Fruit fly (Drosophila melanogaster): ENCODE measurements around the gene CG42404.

CG42404 gene

dm6 chr3R:15249735-15250134 is at the start of gene CG42404:
TSS of gene CG42404 (plus strand) at chr3R:15250094.
- TF ChIP-seq fd96Ca (GFP tag; IDR thresholded peaks at IDR 0.05), result no peak
- TF ChIP-seq D1 (tag; optimal IDR thresholded peaks at IDR 0.05), result no peak

- TF ChIP-seq CG4496 (GFP tag; IDR thresholded peaks at IDR 0.05) (peak; percentile 28; the same call in 1 of the 3 replicates), CG12605 (GFP tag; IDR thresholded peaks at IDR 0.05) (no peak), Pif1B (GFP tag; optimal IDR thresholded peaks at IDR 0.05) (no peak)
Observed at dm6 chr3R:15205223-15205622, 44.7 kb upstream of the CG42404 start.

dm6 chr3R:15206273-15206672 is 43.6 kb upstream of the CG42404 start, which contains the start of gene Spn88Ea:
TSS of gene Spn88Ea (minus strand) at chr3R:15206447.
- no peak for TF ChIP-seq CG32121 (GFP tag; IDR thresholded peaks at IDR 0.05)
- no peak for TF ChIP-seq rn (GFP tag; IDR thresholded peaks at IDR 0.05)
- TF ChIP-seq Pif1B (GFP tag; optimal IDR thresholded peaks at IDR 0.05), result no peak
- no peak for TF ChIP-seq CG13204 (GFP tag; optimal IDR thresholded peaks at IDR 0.05)
- TF ChIP-seq CG34367 (tag; optimal IDR thresholded peaks at IDR 0.05), result no peak
- no peak for TF ChIP-seq Snoo (tag; optimal IDR thresholded peaks at IDR 0.05)
- no peak for TF ChIP-seq CG12605 (GFP tag; IDR thresholded peaks at IDR 0.05)
- peak; percentile 40; the same call in 1 of the 2 replicates for TF ChIP-seq Ets98B (GFP tag; IDR thresholded peaks at IDR 0.05)
- no peak for TF ChIP-seq CG8159 (tag; optimal IDR thresholded peaks at IDR 0.05)
- no peak for TF ChIP-seq D1 (tag; optimal IDR thresholded peaks at IDR 0.05)
- TF ChIP-seq gl (tag; optimal IDR thresholded peaks at IDR 0.05), result no peak
- no peak for TF ChIP-seq CG8301 (tag; optimal IDR thresholded peaks at IDR 0.05)
- TF ChIP-seq fd96Ca (GFP tag; IDR thresholded peaks at IDR 0.05), result no peak
- no peak for TF ChIP-seq CG4496 (GFP tag; IDR thresholded peaks at IDR 0.05)
- TF ChIP-seq CG17806 (tag; optimal IDR thresholded peaks at IDR 0.05), result no peak
- TF ChIP-seq CG15710 (tag; optimal IDR thresholded peaks at IDR 0.05), result no peak
- peak; percentile 20 for TF ChIP-seq EcR (GFP tag; optimal IDR thresholded peaks at IDR 0.05)
- no peak for TF ChIP-seq CG10348 (GFP tag; IDR thresholded peaks at IDR 0.05)

DNA sequence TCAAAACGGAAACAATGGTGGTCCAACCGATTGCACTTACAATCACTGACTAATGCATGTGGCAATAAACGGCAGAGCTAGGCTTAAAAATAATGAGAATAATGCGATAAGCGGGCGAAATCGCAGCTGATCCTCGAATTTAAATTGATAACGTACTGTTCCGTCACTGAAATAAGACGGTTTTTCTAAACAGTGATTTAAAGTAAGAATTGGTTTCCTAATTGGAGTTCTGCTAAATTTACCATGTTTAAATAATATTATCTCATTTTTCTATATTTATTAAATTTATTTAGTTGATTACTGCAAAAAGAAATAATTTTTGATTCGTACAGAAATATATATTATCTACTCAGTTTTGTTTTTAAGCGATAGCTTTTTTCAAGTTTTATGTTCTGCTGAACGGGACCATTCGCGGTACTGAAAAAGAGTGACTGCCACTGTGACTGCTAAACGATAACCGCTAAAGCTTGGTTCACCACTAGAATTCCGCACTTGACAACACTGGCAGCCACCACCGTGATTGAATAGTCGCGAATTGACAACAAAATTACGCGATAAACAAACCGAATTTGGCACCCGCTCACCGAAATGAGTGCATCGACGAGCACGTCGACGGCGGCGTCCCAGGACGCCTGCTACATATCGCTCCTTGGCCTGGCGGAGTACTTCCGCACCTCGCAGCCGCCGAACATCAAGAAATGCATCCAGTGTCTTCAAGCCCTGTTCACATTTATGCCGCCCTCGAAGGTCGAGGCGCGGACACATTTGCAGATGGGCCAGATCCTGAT is 41.0 kb upstream of the CG42404 start, which contains the start of the genes Spn88Eb and Mau2:
TSS of gene Spn88Eb (minus strand) at position 51 of the 788 bp plus-strand sequence.
TSS of gene Mau2 (plus strand) at position 493 of the 788 bp plus-strand sequence.
- TF ChIP-seq EcR (GFP tag; optimal IDR thresholded peaks at IDR 0.05), result no peak
- 0 out of 2 replicates have a peak, but pooled peaks have one; percentile 24 for TF ChIP-seq CG32121 (GFP tag; IDR thresholded peaks at IDR 0.05)
- TF ChIP-seq CG34367 (tag; optimal IDR thresholded peaks at IDR 0.05), result no peak
- TF ChIP-seq gl (tag; optimal IDR thresholded peaks at IDR 0.05), result no peak
- TF ChIP-seq CG8301 (tag; optimal IDR thresholded peaks at IDR 0.05), result no peak
- peak; percentile 68; the same call in 2 of the 3 replicates for TF ChIP-seq fd96Ca (GFP tag; IDR thresholded peaks at IDR 0.05)
- peak; percentile 68 for TF ChIP-seq Ets98B (GFP tag; IDR thresholded peaks at IDR 0.05)
- peak; percentile 71 for TF ChIP-seq CG4496 (GFP tag; IDR thresholded peaks at IDR 0.05)
- peak; percentile 32 for TF ChIP-seq CG15710 (tag; optimal IDR thresholded peaks at IDR 0.05)
- TF ChIP-seq rn (GFP tag; IDR thresholded peaks at IDR 0.05), result peak; percentile 32; the same call in 1 of the 2 replicates
- peak; percentile 34 for TF ChIP-seq Snoo (tag; optimal IDR thresholded peaks at IDR 0.05)

- TF ChIP-seq EcR (GFP tag; optimal IDR thresholded peaks at IDR 0.05) (no peak), CG4496 (GFP tag; IDR thresholded peaks at IDR 0.05) (no peak)
Observed at dm6 chr3R:15213362-15213989, 36.4 kb upstream of the CG42404 start, which contains the start of the genes CG6654 and CG4210. TSS of gene CG6654 (minus strand) at chr3R:15213658. TSS of gene CG4210 (plus strand) at chr3R:15213974.

- no peak for TF ChIP-seq CG10348 (GFP tag; IDR thresholded peaks at IDR 0.05)
- TF ChIP-seq Ets98B (GFP tag; IDR thresholded peaks at IDR 0.05), result peak; percentile 98
- peak; percentile 86 for TF ChIP-seq CG9948 (tag; optimal IDR thresholded peaks at IDR 0.05)
- TF ChIP-seq CG32121 (GFP tag; IDR thresholded peaks at IDR 0.05), result peak; percentile 97
- no peak for TF ChIP-seq D1 (tag; optimal IDR thresholded peaks at IDR 0.05)
- TF ChIP-seq CG8301 (tag; optimal IDR thresholded peaks at IDR 0.05), result peak; percentile 90
- peak; percentile 96 for TF ChIP-seq fd96Ca (GFP tag; IDR thresholded peaks at IDR 0.05)
- peak; percentile 77 for TF ChIP-seq gl (tag; optimal IDR thresholded peaks at IDR 0.05)
- no peak for TF ChIP-seq CG13204 (GFP tag; optimal IDR thresholded peaks at IDR 0.05)
- TF ChIP-seq CG12605 (GFP tag; IDR thresholded peaks at IDR 0.05), result peak; percentile 97
- TF ChIP-seq CG8159 (tag; optimal IDR thresholded peaks at IDR 0.05), result peak; percentile 93
- peak; percentile 95 for TF ChIP-seq Snoo (tag; optimal IDR thresholded peaks at IDR 0.05)
- TF ChIP-seq CG4496 (GFP tag; IDR thresholded peaks at IDR 0.05), result peak; percentile 99
- no peak for TF ChIP-seq Pif1A (GFP tag; optimal IDR thresholded peaks at IDR 0.05)
- TF ChIP-seq EcR (GFP tag; optimal IDR thresholded peaks at IDR 0.05), result no peak
- TF ChIP-seq CG15710 (tag; optimal IDR thresholded peaks at IDR 0.05), result peak; percentile 66
- TF ChIP-seq Pif1B (GFP tag; optimal IDR thresholded peaks at IDR 0.05), result no peak
- peak; percentile 98 for TF ChIP-seq rn (GFP tag; IDR thresholded peaks at IDR 0.05)
- TF ChIP-seq CG34367 (tag; optimal IDR thresholded peaks at IDR 0.05), result no peak
- TF ChIP-seq CG17806 (tag; optimal IDR thresholded peaks at IDR 0.05), result peak; percentile 92
- no peak for TF ChIP-seq CG14655 (GFP tag; optimal IDR thresholded peaks at IDR 0.05)
Observed at dm6 chr3R:15218824-15219576, 30.9 kb upstream of the CG42404 start, which contains the start of the genes SIDL and CG12241. TSS of gene SIDL (minus strand) at chr3R:15218874. TSS of gene CG12241 (plus strand) at chr3R:15219256.
